Fruit fly (Drosophila melanogaster): Measurements from ENCODE around the gene chrb.

chrb gene

dm6 chr3L:11509294-11509911, 22.1 kb downstream of the chrb start, which contains the start of the genes Sgs8 and Sgs7:
TSS of gene Sgs8 (minus strand) at chr3L:11509394.
TSS of gene Sgs7 (plus strand) at chr3L:11509861.
- TF ChIP-seq CTCF (optimal IDR thresholded peaks at IDR 0.05) (no peak), CG8478 (optimal IDR thresholded peaks at IDR 0.05) (no peak)

DNA sequence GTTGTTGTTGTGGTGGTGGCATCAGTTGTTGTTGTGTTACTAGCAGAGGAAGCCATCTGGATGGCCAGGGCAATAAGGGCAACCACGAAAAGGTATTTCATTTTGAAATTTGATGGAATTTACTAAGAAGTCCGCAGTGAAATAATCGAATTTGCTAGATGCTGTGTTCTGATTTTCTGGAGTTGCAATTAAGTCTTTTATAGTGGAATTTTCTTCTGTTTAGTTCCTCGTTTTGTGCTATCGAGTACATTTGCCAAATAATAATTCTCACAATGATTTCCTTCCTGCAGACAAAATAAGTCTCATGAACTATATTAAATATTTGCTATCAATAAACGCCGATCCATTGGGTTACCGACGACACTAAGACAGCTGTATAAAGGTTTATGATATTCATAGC, 23.1 kb downstream of the chrb start, which contains the start of gene CG33272:
Gene CG33272, minus strand, starts transcription at position 101 of the 400 bp plus-strand sequence.
- TF ChIP-seq CTCF (optimal IDR thresholded peaks at IDR 0.05) (no peak), CG8478 (optimal IDR thresholded peaks at IDR 0.05) (no peak)

dm6 chr3L:11511243-11511642, 23.9 kb downstream of the chrb start:
- TF ChIP-seq CTCF (optimal IDR thresholded peaks at IDR 0.05) (peak; percentile 30 to 62), CG8478 (optimal IDR thresholded peaks at IDR 0.05) (no peak)

- no peak for TF ChIP-seq CG8478 (optimal IDR thresholded peaks at IDR 0.05)
Measured at dm6 chr3L:11511921-11512320, 24.6 kb downstream of the chrb start, which contains the start of gene Sgs3. TSS of gene Sgs3 (plus strand) at chr3L:11512221.

DNA sequence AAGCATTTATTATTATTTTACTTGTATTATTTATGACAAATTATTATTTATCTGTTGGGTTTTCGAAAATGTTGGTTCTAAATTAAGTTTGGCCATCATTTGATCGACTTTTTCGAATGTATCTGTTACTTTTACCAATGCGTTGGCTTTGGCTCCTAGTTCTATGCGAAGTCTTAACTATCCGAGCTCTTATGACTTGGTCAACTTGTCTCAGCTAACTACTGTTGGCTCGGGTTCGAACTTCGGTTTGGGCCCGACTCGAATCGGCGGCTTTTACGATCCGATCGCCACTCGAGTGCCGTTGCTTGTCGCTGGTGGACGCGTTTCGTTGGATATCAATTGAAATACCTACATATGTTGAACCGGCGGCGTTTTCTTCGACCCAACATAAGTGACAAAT, 26.1 kb downstream of the chrb start, which contains the start of gene CG7512:
Gene CG7512, plus strand, starts transcription at position 301 of the 400 bp plus-strand sequence.
- no peak for TF ChIP-seq CG8478 (optimal IDR thresholded peaks at IDR 0.05)
- no peak for TF ChIP-seq CTCF (optimal IDR thresholded peaks at IDR 0.05)

DNA sequence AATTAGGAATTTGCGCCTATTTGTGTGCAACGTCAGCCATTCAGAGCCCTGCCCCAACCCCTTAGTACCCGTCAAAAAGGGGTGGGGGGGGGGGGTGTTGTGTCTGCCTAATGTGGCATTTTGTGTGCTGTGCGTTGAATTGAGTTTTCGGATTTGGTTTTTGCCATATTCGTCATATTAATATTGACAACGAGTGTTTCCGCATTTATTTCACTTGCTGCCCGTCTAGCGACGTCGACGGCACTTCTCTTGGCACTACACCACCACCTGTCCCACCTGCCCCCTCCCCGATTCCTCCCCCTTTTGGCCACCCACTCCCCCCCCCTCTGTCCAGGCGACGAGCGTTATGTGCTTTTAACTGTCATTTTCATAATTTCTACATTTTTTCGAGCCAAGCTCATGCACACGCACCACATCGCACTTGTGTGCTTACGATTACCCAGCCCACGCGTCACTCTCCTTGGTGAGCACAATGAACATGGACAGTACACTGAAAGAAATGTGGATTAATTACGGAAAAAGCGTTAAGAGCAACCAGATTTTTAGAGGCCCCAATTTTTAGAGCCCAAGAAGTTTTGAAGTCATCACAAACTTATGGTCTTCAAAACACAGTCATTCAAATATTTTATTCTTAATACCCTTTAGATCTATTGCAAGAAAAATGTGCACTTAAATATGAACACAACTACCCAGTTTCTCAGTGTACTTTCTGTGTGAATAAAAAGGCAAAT, 28.2 kb downstream of the chrb start:
- TF ChIP-seq CG8478 (optimal IDR thresholded peaks at IDR 0.05) (no peak), CTCF (optimal IDR thresholded peaks at IDR 0.05) (no peak)

dm6 chr3L:11516229-11516628, 28.9 kb downstream of the chrb start:
- TF ChIP-seq CTCF (optimal IDR thresholded peaks at IDR 0.05) (no peak), CG8478 (optimal IDR thresholded peaks at IDR 0.05) (no peak)

DNA sequence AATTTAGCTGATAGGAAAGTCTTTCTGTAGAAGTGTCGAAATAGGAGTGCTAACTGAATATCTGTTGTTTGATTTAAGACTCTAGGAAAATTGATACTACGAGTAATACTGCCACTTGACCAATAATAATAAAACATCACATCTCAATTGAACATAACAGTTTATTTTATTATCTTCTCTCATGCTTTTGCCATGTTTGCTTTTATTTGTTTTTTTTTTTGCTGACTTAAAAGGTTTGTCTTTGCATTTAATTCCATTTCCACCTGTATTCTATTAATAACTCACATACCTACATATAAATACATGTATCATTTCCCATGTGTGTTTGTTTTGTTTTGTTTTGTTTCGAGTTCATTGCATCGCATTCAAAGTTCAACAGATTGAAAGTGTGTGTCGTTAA, 35.3 kb downstream of the chrb start, which contains the start of the genes CG11714 and Fuca:
Gene CG11714, minus strand, starts transcription at position 101 of the 400 bp plus-strand sequence.
Gene Fuca, minus strand, starts transcription at position 101 of the 400 bp plus-strand sequence.
- TF ChIP-seq CG8478 (optimal IDR thresholded peaks at IDR 0.05) (no peak), CTCF (optimal IDR thresholded peaks at IDR 0.05) (no peak)

DNA sequence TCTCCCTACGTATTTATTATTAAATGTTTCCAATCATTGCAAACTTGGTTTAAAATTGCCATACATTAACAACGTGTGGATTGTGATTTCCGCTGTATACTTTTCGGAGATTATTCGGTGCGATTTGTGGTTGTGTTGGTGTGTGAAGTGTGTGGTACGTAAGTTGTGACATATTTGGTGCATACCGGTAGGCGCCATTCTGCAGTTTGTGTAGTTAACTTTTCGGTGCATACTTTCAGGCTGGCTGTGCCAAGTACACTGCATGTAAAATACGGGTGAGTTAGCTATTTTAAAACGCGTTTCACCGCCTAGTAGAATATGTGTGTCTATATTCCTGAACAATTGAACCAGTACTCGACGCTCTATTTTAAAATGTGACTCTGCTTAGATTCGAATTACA, 35.9 kb downstream of the chrb start:
- TF ChIP-seq CG8478 (optimal IDR thresholded peaks at IDR 0.05): no peak
- TF ChIP-seq CTCF (optimal IDR thresholded peaks at IDR 0.05): peak; percentile 74 to 75

DNA sequence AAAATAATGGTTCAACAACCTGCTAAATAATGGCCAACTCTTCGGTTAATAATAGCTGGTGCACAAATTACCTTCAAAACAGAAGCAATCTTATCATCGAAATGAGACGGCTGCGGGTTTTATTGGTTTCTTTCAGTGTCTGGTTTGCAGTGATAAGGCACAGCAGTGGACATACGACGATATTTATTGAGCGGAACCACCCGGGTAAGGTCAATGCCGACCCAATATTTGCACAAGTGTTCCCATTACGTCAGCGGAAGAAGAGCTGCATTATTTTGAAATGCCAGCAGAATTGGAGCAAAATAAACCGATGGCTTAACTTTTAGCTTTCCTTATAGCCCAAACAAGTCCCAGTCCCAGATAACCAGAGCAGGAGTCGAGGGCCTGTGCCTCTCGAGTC, 38.4 kb downstream of the chrb start:
- TF ChIP-seq CG8478 (optimal IDR thresholded peaks at IDR 0.05) (no peak), CTCF (optimal IDR thresholded peaks at IDR 0.05) (no peak)

DNA sequence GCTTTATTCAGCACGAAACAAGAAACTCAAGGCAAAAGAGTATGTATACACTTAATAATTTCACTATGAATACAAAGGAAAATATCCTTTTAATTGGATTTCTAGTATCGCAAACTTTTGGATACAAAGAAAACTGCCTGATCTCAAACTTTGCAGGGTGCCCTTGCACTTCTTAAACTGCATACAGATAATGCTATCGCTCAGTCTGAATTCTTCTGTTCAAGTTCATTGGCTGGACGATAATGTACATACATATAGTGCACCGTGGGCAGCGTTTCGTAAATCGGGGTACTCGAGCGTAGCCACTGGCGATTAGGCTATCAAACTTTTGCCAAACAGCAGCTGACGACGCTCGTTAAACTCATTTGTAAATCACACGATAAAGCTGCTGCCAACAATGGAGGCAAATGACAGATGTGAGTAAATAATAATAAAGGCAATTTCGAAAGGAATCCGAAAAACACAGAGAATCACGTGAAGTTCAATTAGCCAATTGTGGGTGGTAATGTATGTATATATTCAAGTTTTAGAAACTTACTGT, 39.4 kb downstream of the chrb start:
- TF ChIP-seq CG8478 (optimal IDR thresholded peaks at IDR 0.05) (no peak), CTCF (optimal IDR thresholded peaks at IDR 0.05) (no peak)

DNA sequence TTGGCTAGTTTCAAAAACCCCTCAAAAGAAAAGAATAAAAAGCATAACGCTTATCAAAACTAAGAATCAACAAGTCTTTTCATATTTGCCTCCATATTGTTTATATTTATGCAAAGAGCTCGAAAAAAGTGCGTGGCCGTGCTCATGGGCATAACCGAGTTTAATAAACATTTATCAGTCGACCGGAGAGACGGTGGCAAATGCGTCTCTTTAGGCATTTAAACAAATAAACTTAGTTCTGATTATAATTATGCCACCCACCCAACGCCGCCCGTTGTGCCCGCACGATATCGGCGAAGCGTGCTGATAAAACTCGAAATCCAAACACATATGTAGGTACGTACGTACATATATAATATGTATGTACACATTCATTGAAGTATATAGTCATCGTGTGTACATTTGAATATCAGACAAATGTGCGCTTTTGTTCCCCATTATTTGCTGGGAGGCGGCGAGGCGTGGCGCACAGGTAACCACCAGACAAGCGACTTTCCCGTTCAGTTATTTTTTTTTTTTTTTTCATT, 41.1 kb downstream of the chrb start:
- TF ChIP-seq CG8478 (optimal IDR thresholded peaks at IDR 0.05): no peak
- TF ChIP-seq CTCF (optimal IDR thresholded peaks at IDR 0.05): no peak

dm6 chr3L:11529707-11530106, 42.4 kb downstream of the chrb start:
- TF ChIP-seq CTCF (optimal IDR thresholded peaks at IDR 0.05): no peak
- TF ChIP-seq CG8478 (optimal IDR thresholded peaks at IDR 0.05): no peak

DNA sequence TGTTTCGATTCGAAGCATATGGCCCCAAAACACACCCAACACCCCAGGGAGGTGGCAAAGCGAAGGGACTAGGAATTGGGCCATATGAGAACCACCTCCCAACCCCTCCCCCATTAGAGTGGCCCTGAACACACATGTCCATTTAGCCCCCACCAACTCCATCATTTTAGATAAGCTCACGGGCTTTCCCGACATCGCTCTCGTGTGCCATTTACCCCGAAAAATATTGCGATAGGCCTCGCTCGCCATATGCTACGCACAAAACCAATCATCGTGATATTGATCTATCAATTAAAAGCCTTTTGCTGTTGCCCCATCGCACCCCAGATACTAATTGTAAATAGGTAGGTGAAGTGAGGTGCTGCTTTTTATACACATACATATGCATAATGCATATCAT, 43.0 kb downstream of the chrb start:
- no peak for TF ChIP-seq CTCF (optimal IDR thresholded peaks at IDR 0.05)

dm6 chr3L:11531300-11531699, 44.0 kb downstream of the chrb start:
- no peak for TF ChIP-seq CTCF (optimal IDR thresholded peaks at IDR 0.05)
- TF ChIP-seq CG8478 (optimal IDR thresholded peaks at IDR 0.05): no peak
